Worm (Caenorhabditis elegans) whole organism, L1 larva: ENCODE measurements around the gene F42A10.6.

ENCODE experiments used
- Y116A8C.19 ChIP-seq: sonication (generic microtip); optimal IDR thresholded peaks from 2 replicates; lab custom pipeline; 2016; ENCODE audit warnings: missing compliant biosample characterization, missing genetic modification characterization, borderline replicate concordance
- aha-1 ChIP-seq: fragments of 150-350 bp; optimal IDR thresholded peaks from 2 replicates; lab custom pipeline; 2014; ENCODE audit warnings: missing biosample characterization, missing genetic modification characterization
- alr-1 ChIP-seq: fragments of 200-800 bp; sonication (Bioruptor generic); optimal IDR thresholded peaks from 2 replicates; lab custom pipeline; 2018; ENCODE audit warnings: borderline replicate concordance, mild to moderate bottlenecking, missing genetic modification characterization, missing compliant biosample characterization
- ama-1 ChIP-seq: fragments of 150-350 bp; optimal IDR thresholded peaks from 2 replicates; lab custom pipeline; 2014
- ceh-63 ChIP-seq: fragments of 200-800 bp; sonication (Bioruptor generic); optimal IDR thresholded peaks from 2 replicates; lab custom pipeline; 2018; ENCODE audit warnings: mild to moderate bottlenecking, missing genetic modification characterization, missing compliant biosample characterization
- ceh-88 ChIP-seq: fragments of 200-800 bp; sonication (Bioruptor generic); IDR thresholded peaks from 2 replicates; pipeline ENCODE4 v1.3.6; 2022; ENCODE audit warnings: missing genetic modification characterization, missing compliant biosample characterization
- ces-1 ChIP-seq: fragments of 150-350 bp; optimal IDR thresholded peaks from 2 replicates; lab custom pipeline; 2014; ENCODE audit warnings: missing biosample characterization, missing genetic modification reagents, missing genetic modification characterization
- dpl-1 ChIP-seq, 3 experiments: fragments of 150-350 bp in 2 of 3; sonication (generic microtip) in 1 of 3; optimal IDR thresholded peaks; 2 replicates each; lab custom pipeline; 2014 to 2017; ENCODE audit warnings: missing biosample characterization in 3 of 3, missing genetic modification characterization in 3 of 3, missing genetic modification reagents in 3 of 3
- dsc-1 ChIP-seq: sonication (generic microtip); optimal IDR thresholded peaks from 2 replicates; lab custom pipeline; 2016; ENCODE audit warnings: mild to moderate bottlenecking, missing genetic modification characterization, missing compliant biosample characterization
- elt-2 ChIP-seq: sonication (generic microtip); optimal IDR thresholded peaks from 2 replicates; lab custom pipeline; 2016; ENCODE audit warnings: missing genetic modification characterization, mild to moderate bottlenecking, inconsistent platforms, missing compliant biosample characterization, missing genetic modification reagents
- elt-3 ChIP-seq, 6 experiments: fragments of 150-350 bp in 1 of 6; sonication (generic microtip); optimal IDR thresholded peaks; 2 replicates each; lab custom pipeline; 2017 to 2018; ENCODE audit warnings: missing biosample characterization in 6 of 6, missing genetic modification characterization in 6 of 6, inconsistent platforms in 1 of 6
- fkh-4 ChIP-seq: sonication (generic microtip); optimal IDR thresholded peaks from 2 replicates; lab custom pipeline; 2016; ENCODE audit warnings: missing compliant biosample characterization, missing genetic modification characterization, borderline replicate concordance
- fos-1 ChIP-seq: fragments of 150-350 bp; optimal IDR thresholded peaks from 2 replicates; lab custom pipeline; 2014; ENCODE audit warnings: missing biosample characterization, missing genetic modification characterization
- hlh-17 ChIP-seq: fragments of 200-800 bp; sonication (Bioruptor generic); optimal IDR thresholded peaks from 2 replicates; lab custom pipeline; 2018; ENCODE audit warnings: missing genetic modification characterization, mild to moderate bottlenecking, missing compliant biosample characterization, moderate library complexity, borderline replicate concordance
- lin-13 ChIP-seq: fragments of 150-350 bp; optimal IDR thresholded peaks from 2 replicates; lab custom pipeline; 2014; ENCODE audit warnings: missing biosample characterization, missing genetic modification reagents, missing genetic modification characterization
- lin-14 ChIP-seq: fragments of 200-800 bp; sonication (Bioruptor generic); optimal IDR thresholded peaks from 2 replicates; lab custom pipeline; 2018; ENCODE audit warnings: mild to moderate bottlenecking, missing genetic modification characterization, moderate library complexity, missing compliant biosample characterization
- lir-3 ChIP-seq: sonication (generic microtip); optimal IDR thresholded peaks from 2 replicates; lab custom pipeline; 2016; ENCODE audit warnings: mild to moderate bottlenecking, missing genetic modification characterization, moderate library complexity, missing compliant biosample characterization; ENCODE audit not compliant: poor library complexity
- lsy-2 ChIP-seq, 2 experiments: fragments of 150-350 bp; optimal IDR thresholded peaks; 2 replicates each; lab custom pipeline; 2014; ENCODE audit warnings: missing biosample characterization in 2 of 2, missing genetic modification characterization in 2 of 2
- mab-9 ChIP-seq: fragments of 200-800 bp; sonication (Bioruptor generic); IDR thresholded peaks from 2 replicates; pipeline ENCODE4 v1.3.6; 2022; ENCODE audit warnings: missing genetic modification reagents, missing genetic modification characterization, missing compliant biosample characterization
- mep-1 ChIP-seq: fragments of 150-350 bp; optimal IDR thresholded peaks from 2 replicates; lab custom pipeline; 2014; ENCODE audit warnings: missing biosample characterization, missing genetic modification characterization
- nhr-11 ChIP-seq: fragments of 150-350 bp; optimal IDR thresholded peaks from 2 replicates; lab custom pipeline; 2014; ENCODE audit warnings: missing biosample characterization, missing genetic modification characterization
- nhr-20 ChIP-seq: sonication (generic microtip); optimal IDR thresholded peaks from 2 replicates; lab custom pipeline; 2016; ENCODE audit warnings: mild to moderate bottlenecking, missing genetic modification characterization, missing compliant biosample characterization
- nhr-28 ChIP-seq: fragments of 150-350 bp; optimal IDR thresholded peaks from 2 replicates; lab custom pipeline; 2014; ENCODE audit warnings: missing biosample characterization, missing genetic modification characterization
- nhr-47 ChIP-seq: sonication (generic microtip); optimal IDR thresholded peaks from 2 replicates; lab custom pipeline; 2016; ENCODE audit warnings: mild to moderate bottlenecking, missing genetic modification characterization, moderate library complexity, missing compliant biosample characterization
- nhr-71 ChIP-seq: sonication (generic microtip); optimal IDR thresholded peaks from 2 replicates; lab custom pipeline; 2016; ENCODE audit warnings: mild to moderate bottlenecking, missing genetic modification characterization, moderate library complexity, missing compliant biosample characterization
- nhr-85 ChIP-seq: sonication (generic microtip); peaks from one replicate; lab custom pipeline; 2016; ENCODE audit warnings: missing genetic modification characterization, inconsistent platforms, missing compliant biosample characterization
- nhr-90 ChIP-seq: sonication (generic microtip); optimal IDR thresholded peaks from 2 replicates; lab custom pipeline; 2016; ENCODE audit warnings: mild to moderate bottlenecking, missing genetic modification characterization, missing compliant biosample characterization; ENCODE audit not compliant: poor library complexity
- pag-3 ChIP-seq: sonication (generic microtip); optimal IDR thresholded peaks from 2 replicates; lab custom pipeline; 2017; ENCODE audit warnings: missing genetic modification characterization, mild to moderate bottlenecking, missing compliant biosample characterization, antibody characterized with exemption, borderline replicate concordance; ENCODE audit not compliant: insufficient read depth
- pax-3 ChIP-seq: fragments of 200-800 bp; sonication (Bioruptor generic); optimal IDR thresholded peaks from 2 replicates; lab custom pipeline; 2018; ENCODE audit warnings: mild to moderate bottlenecking, missing genetic modification characterization, moderate library complexity, missing compliant biosample characterization
- rnt-1 ChIP-seq: sonication (generic microtip); optimal IDR thresholded peaks from 2 replicates; lab custom pipeline; 2016; ENCODE audit warnings: mild to moderate bottlenecking, missing genetic modification characterization, moderate library complexity, missing compliant biosample characterization
- skn-1 ChIP-seq: fragments of 150-350 bp; optimal IDR thresholded peaks from 2 replicates; lab custom pipeline; 2014; ENCODE audit warnings: missing biosample characterization, missing genetic modification characterization
- snu-23 ChIP-seq: sonication (generic microtip); optimal IDR thresholded peaks from 2 replicates; lab custom pipeline; 2016; ENCODE audit warnings: missing genetic modification characterization, missing compliant biosample characterization
- sptf-1 ChIP-seq: fragments of 150-350 bp; optimal IDR thresholded peaks from 2 replicates; lab custom pipeline; 2014; ENCODE audit warnings: missing biosample characterization, missing genetic modification characterization
- swsn-7 ChIP-seq: sonication (generic microtip); optimal IDR thresholded peaks from 2 replicates; lab custom pipeline; 2016; ENCODE audit warnings: missing genetic modification characterization, missing compliant biosample characterization
- tbx-2 ChIP-seq: sonication (generic microtip); optimal IDR thresholded peaks from 2 replicates; lab custom pipeline; 2016; ENCODE audit warnings: missing genetic modification characterization, missing compliant biosample characterization
- unc-98 ChIP-seq: fragments of 200-800 bp; sonication (Bioruptor generic); IDR thresholded peaks from 2 replicates; pipeline ENCODE4 v1.3.6; 2022; ENCODE audit warnings: missing genetic modification characterization, missing compliant biosample characterization
- ztf-11 ChIP-seq, 2 experiments: sonication (generic microtip); optimal IDR thresholded peaks; 2 replicates each; lab custom pipeline; 2016 to 2017; ENCODE audit warnings: missing genetic modification characterization in 2 of 2, missing biosample characterization in 1 of 2, missing compliant biosample characterization in 1 of 2
- ztf-4 ChIP-seq: fragments of 150-350 bp; optimal IDR thresholded peaks from 2 replicates; lab custom pipeline; 2014; ENCODE audit warnings: missing biosample characterization, missing genetic modification characterization

The F42A10.6 gene

ce11 chrIII:6158642-6159475, 17.8 kb downstream of the F42A10.6 start, which contains the start of gene nfm-1 (continued):
- no peak for TF ChIP-seq nhr-28 (tag; lab: Kevin White, UChicago)
- peak; percentile 72 for TF ChIP-seq nhr-47 (tag; lab: Kevin White, UChicago)
- peak; percentile 59 for TF ChIP-seq swsn-7
- TF ChIP-seq nhr-85 (tag; lab: Kevin White, UChicago), result peak; percentile 73
- peak; percentile 17 for TF ChIP-seq lin-13
- TF ChIP-seq ces-1 (GFP tag; lab: Kevin White, UChicago), result no peak
- TF ChIP-seq dpl-1 (GFP tag; optimal IDR thresholded peaks at IDR 0.05; lab: Kevin White, UChicago), result peak; percentile 13 to 48 (median 26)
- TF ChIP-seq ceh-63 (GFP tag; lab: Kevin White, UChicago), result no peak
- TF ChIP-seq fos-1 (tag; lab: Kevin White, UChicago), result peak; percentile 42
- TF ChIP-seq nhr-90 (tag; lab: Kevin White, UChicago), result peak; percentile 62
- TF ChIP-seq aha-1, result no peak
- TF ChIP-seq nhr-11 (tag; lab: Kevin White, UChicago), result no peak
- TF ChIP-seq skn-1 (tag; lab: Kevin White, UChicago), result peak; percentile 24
- TF ChIP-seq, all 84 proteins: peak for 44

ce11 chrIII:6157708-6158321, 18.8 kb downstream of the F42A10.6 start, which contains the start of gene anmt-2:
Gene anmt-2 (minus strand): TSS chrIII:6157758.
- peak; percentile 58 for TF ChIP-seq nhr-71 (tag; lab: Kevin White, UChicago)
- no peak for TF ChIP-seq ama-1 (lab: Kevin White, UChicago)
- no peak for TF ChIP-seq mab-9 (GFP tag; lab: Robert Waterston, UW)
- TF ChIP-seq unc-98 (GFP tag; lab: Robert Waterston, UW), result no peak
- no peak for TF ChIP-seq elt-3 (tag; optimal IDR thresholded peaks at IDR 0.05; lab: Kevin White, UChicago)
- TF ChIP-seq dsc-1 (tag; lab: Kevin White, UChicago), result peak; percentile 43
- peak; percentile 50 for TF ChIP-seq lin-14 (GFP tag; lab: Kevin White, UChicago)
- no peak for TF ChIP-seq hlh-17 (GFP tag; lab: Kevin White, UChicago)
- no peak for TF ChIP-seq nhr-28 (tag; lab: Kevin White, UChicago)
- TF ChIP-seq tbx-2 (tag; lab: Kevin White, UChicago), result peak; percentile 3
- TF ChIP-seq snu-23 (GFP tag; lab: Kevin White, UChicago), result peak; percentile 15
- TF ChIP-seq Y116A8C.19 (tag; lab: Kevin White, UChicago), result no peak
- TF ChIP-seq lsy-2 (tag; optimal IDR thresholded peaks at IDR 0.05; lab: Kevin White, UChicago), result peak in 1 of 2 experiments; percentile 15
- TF ChIP-seq elt-2, result no peak
- peak; percentile 50 for TF ChIP-seq rnt-1 (tag; lab: Kevin White, UChicago)
- TF ChIP-seq lir-3 (tag; lab: Kevin White, UChicago), result no peak
- no peak for TF ChIP-seq pax-3 (tag; lab: Kevin White, UChicago)
- no peak for TF ChIP-seq ztf-11 (tag; optimal IDR thresholded peaks at IDR 0.05; lab: Kevin White, UChicago)
- TF ChIP-seq alr-1 (tag; lab: Kevin White, UChicago), result no peak
- TF ChIP-seq sptf-1 (tag; lab: Kevin White, UChicago), result no peak
- TF ChIP-seq ces-1 (GFP tag; lab: Kevin White, UChicago), result no peak
- TF ChIP-seq, all 84 proteins: peak for 7

DNA sequence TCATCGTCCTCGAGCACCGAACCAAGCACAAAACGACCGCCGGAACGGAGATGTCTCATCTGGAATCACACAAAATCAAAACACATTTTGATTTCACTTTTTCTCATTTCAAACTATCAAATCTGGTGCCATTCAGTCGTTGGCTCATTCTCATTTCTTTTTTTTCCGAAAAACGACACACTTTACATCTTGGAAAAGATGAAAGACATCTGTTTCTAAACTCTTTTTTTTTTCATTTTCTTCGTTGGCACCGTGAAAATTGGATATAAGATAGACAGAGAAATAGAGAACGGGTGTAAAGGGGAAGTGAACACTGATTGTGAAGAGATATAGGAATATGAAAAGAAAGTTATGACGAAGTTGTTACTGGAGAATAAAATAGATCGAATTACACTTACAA, 20.9 kb downstream of the F42A10.6 start:
- peak; percentile 66 for TF ChIP-seq fkh-4 (tag; lab: Kevin White, UChicago)
- no peak for TF ChIP-seq nhr-20 (tag; lab: Kevin White, UChicago)
- no peak for TF ChIP-seq swsn-7
- peak; percentile 20 for TF ChIP-seq nhr-71 (tag; lab: Kevin White, UChicago)
- TF ChIP-seq lsy-2 (tag; optimal IDR thresholded peaks at IDR 0.05; lab: Kevin White, UChicago), result peak in 1 of 2 experiments; percentile 31
- no peak for TF ChIP-seq ceh-88 (GFP tag; lab: Robert Waterston, UW)
- no peak for TF ChIP-seq unc-98 (GFP tag; lab: Robert Waterston, UW)
- TF ChIP-seq tbx-2 (tag; lab: Kevin White, UChicago), result no peak
- TF ChIP-seq mep-1, result peak; percentile 15
- TF ChIP-seq lin-14 (GFP tag; lab: Kevin White, UChicago), result peak; percentile 65
- no peak for TF ChIP-seq ztf-4
- TF ChIP-seq dsc-1 (tag; lab: Kevin White, UChicago), result peak; percentile 93
- peak; percentile 95 for TF ChIP-seq pag-3 (tag; lab: Kevin White, UChicago)
- TF ChIP-seq dpl-1 (GFP tag; optimal IDR thresholded peaks at IDR 0.05; lab: Kevin White, UChicago), result no peak
- no peak for TF ChIP-seq skn-1 (tag; lab: Kevin White, UChicago)
